Fruit fly (Drosophila melanogaster): ENCODE data around the gene CG31141.

DNA sequence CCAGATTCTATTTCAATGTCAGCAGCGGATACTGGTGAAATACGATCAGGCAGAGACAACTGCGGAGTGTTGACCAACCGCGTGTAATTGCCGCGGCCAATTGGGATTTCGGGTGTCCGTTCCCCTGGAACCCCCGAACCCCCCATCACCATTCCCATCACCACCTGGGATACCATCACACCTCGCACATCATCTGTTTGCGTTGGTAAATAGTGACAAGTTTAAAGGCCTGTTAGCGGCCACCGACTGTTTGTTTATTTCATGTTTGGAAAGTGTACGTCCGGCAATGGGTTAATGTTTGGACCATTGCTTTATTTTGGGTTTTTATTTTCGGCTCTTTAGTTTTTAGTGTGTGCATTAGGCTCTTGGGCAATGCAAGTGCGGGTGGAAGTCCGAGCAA, 23.9 kb downstream of the CG31141 start:
- TF ChIP-seq Sin3A (optimal IDR thresholded peaks at IDR 0.05) (no peak), Myc (optimal IDR thresholded peaks at IDR 0.05) (no peak), h (optimal IDR thresholded peaks at IDR 0.05) (no peak), psq (optimal IDR thresholded peaks at IDR 0.05) (no peak)
